Fruit fly (Drosophila melanogaster): ENCODE results near the gene CG6310.

dm6 chr3L:11103773-11104172, 34.1 kb upstream of the CG6310 start, which contains the start of gene CG32071:
- TF ChIP-seq pan (optimal IDR thresholded peaks at IDR 0.05) = no peak
- no peak for TF ChIP-seq EcR (GFP tag; optimal IDR thresholded peaks at IDR 0.05)
